Fruit fly (Drosophila melanogaster): ENCODE results near the gene Ca-alpha1T.

Ca-alpha1T gene

dm6 chrX:6067281-6068008 is 124.8 kb downstream of the Ca-alpha1T start, which contains the start of gene CG5928 (continued):
- TF ChIP-seq gcm (GFP tag; optimal IDR thresholded peaks at IDR 0.05) (no peak), CG14965 (GFP tag; optimal IDR thresholded peaks at IDR 0.05; ENCODE audit: borderline replicate concordance) (no peak), CG15479 (GFP tag; optimal IDR thresholded peaks at IDR 0.05) (no peak), usp (GFP tag; optimal IDR thresholded peaks at IDR 0.05) (no peak), CG4617 (GFP tag; optimal IDR thresholded peaks at IDR 0.05; ENCODE audit: borderline replicate concordance) (no peak), danr (GFP tag; IDR thresholded peaks at IDR 0.05) (no peak), Atf-2 (GFP tag; optimal IDR thresholded peaks at IDR 0.05) (no peak), CG13123 (GFP tag; optimal IDR thresholded peaks at IDR 0.05) (no peak), Optix (GFP tag; IDR thresholded peaks at IDR 0.05) (no peak), tio (GFP tag; optimal IDR thresholded peaks at IDR 0.05) (no peak), CG9817 (tag; optimal IDR thresholded peaks at IDR 0.05) (no peak), CG3838 (GFP tag; optimal IDR thresholded peaks at IDR 0.05) (no peak), vfl (GFP tag; optimal IDR thresholded peaks at IDR 0.05) (no peak), CG8089 (GFP tag; optimal IDR thresholded peaks at IDR 0.05) (no peak), CG3847 (GFP tag; IDR thresholded peaks at IDR 0.05) (no peak), cwo (GFP tag; optimal IDR thresholded peaks at IDR 0.05) (no peak), CG10979 (tag; optimal IDR thresholded peaks at IDR 0.05) (peak; percentile 30), ato (GFP tag; IDR thresholded peaks at IDR 0.05; ENCODE audit: partially characterized antibody) (no peak), CG17186 (GFP tag; optimal IDR thresholded peaks at IDR 0.05) (no peak), Kr (GFP tag; optimal IDR thresholded peaks at IDR 0.05) (no peak), tna (GFP tag; IDR thresholded peaks at IDR 0.05; ENCODE audit: partially characterized antibody) (no peak), CG13624 (GFP tag; optimal IDR thresholded peaks at IDR 0.05) (no peak), Hey (tag; optimal IDR thresholded peaks at IDR 0.05) (no peak), bigmax (GFP tag; optimal IDR thresholded peaks at IDR 0.05) (no peak), MESR4 (GFP tag; optimal IDR thresholded peaks at IDR 0.05) (no peak), jumu (GFP tag; optimal IDR thresholded peaks at IDR 0.05) (no peak), NC2α (GFP tag; optimal IDR thresholded peaks at IDR 0.05) (no peak), Max (GFP tag; optimal IDR thresholded peaks at IDR 0.05) (peak; percentile 8), pb (GFP tag; optimal IDR thresholded peaks at IDR 0.05) (no peak), NC2β (GFP tag; optimal IDR thresholded peaks at IDR 0.05) (no peak), HLH3B (GFP tag; IDR thresholded peaks at IDR 0.05) (peak; percentile 50; the same call in 1 of the 2 replicates), CG17912 (GFP tag; optimal IDR thresholded peaks at IDR 0.05) (no peak), CG18011 (GFP tag; optimal IDR thresholded peaks at IDR 0.05) (no peak), CG6654 (GFP tag; optimal IDR thresholded peaks at IDR 0.05) (peak; percentile 3), fd64A (GFP tag; optimal IDR thresholded peaks at IDR 0.05) (no peak), CG30403 (GFP tag; optimal IDR thresholded peaks at IDR 0.05) (peak; percentile 35), CG11560 (tag; IDR thresholded peaks at IDR 0.05) (no peak), Mad (GFP tag; optimal IDR thresholded peaks at IDR 0.05) (no peak), Nf-YC (tag; optimal IDR thresholded peaks at IDR 0.05) (peak; percentile 51), CG1602 (GFP tag; optimal IDR thresholded peaks at IDR 0.05) (no peak), ATbp (GFP tag; optimal IDR thresholded peaks at IDR 0.05) (peak; percentile 17), Poxn (GFP tag; IDR thresholded peaks at IDR 0.05) (no peak), CG5245 (GFP tag; optimal IDR thresholded peaks at IDR 0.05) (no peak), CG3995 (GFP tag; optimal IDR thresholded peaks at IDR 0.05) (no peak), crp (GFP tag; optimal IDR thresholded peaks at IDR 0.05) (no peak), Dek (tag; optimal IDR thresholded peaks at IDR 0.05) (peak; percentile 20), CG6254 (GFP tag; optimal IDR thresholded peaks at IDR 0.05) (no peak), wek (GFP tag; optimal IDR thresholded peaks at IDR 0.05) (no peak), sens-2 (GFP tag; IDR thresholded peaks at IDR 0.05) (no peak), B-H1 (GFP tag; IDR thresholded peaks at IDR 0.05) (no peak)

Measured in whole organism, embryonic.